Fruit fly (Drosophila melanogaster) whole organism, embryonic: ENCODE measurements around the gene CG11458.
A peak's percentile ranks its signal among the peaks of the same experiment; 100 is the strongest.

Experiments used
- Awh ChIP-seq: fragments of 200-800 bp; sonication (Bioruptor generic); IDR thresholded peaks from 2 replicates; pipeline ENCODE4, ENCODE4 v1.3.6; 2022; ENCODE audit warnings: missing biosample characterization, missing genetic modification characterization
- B-H2 ChIP-seq: fragments of 200-800 bp; sonication (Bioruptor generic); optimal IDR thresholded peaks from 2 replicates; lab custom pipeline; 2018; ENCODE audit warnings: missing biosample characterization, mild to moderate bottlenecking, missing genetic modification characterization
- CG11456 ChIP-seq: fragments of 200-800 bp; sonication (Bioruptor generic); IDR thresholded peaks from 3 replicates; pipeline ENCODE4 v1.3.6; 2022; ENCODE audit warnings: missing biosample characterization, missing genetic modification characterization
- CG11696 ChIP-seq: fragments of 200-800 bp; sonication (Bioruptor generic); IDR thresholded peaks from 2 replicates; pipeline ENCODE4 v1.3.6; 2022; ENCODE audit warnings: missing biosample characterization, missing genetic modification characterization
- CG11723 ChIP-seq: fragments of 200-800 bp; sonication (Bioruptor generic); optimal IDR thresholded peaks from 2 replicates; lab custom pipeline; 2017; ENCODE audit warnings: missing biosample characterization, mild to moderate bottlenecking, missing genetic modification characterization
- CG14014 ChIP-seq: fragments of 200-800 bp; sonication (Bioruptor generic); IDR thresholded peaks from 2 replicates; pipeline ENCODE4 v1.3.6; 2022; ENCODE audit warnings: missing biosample characterization, missing genetic modification characterization
- CG14667 ChIP-seq: fragments of 200-800 bp; sonication (Bioruptor generic); IDR thresholded peaks from 2 replicates; pipeline ENCODE4 v1.3.6; 2022; ENCODE audit warnings: missing biosample characterization, missing genetic modification characterization
- CG15011 ChIP-seq: fragments of 200-800 bp; sonication (Bioruptor generic); optimal IDR thresholded peaks from 3 replicates; lab custom pipeline; 2018; ENCODE audit warnings: missing biosample characterization, mild to moderate bottlenecking, missing genetic modification characterization
- CG15601 ChIP-seq: fragments of 200-800 bp; sonication (Bioruptor generic); optimal IDR thresholded peaks from 3 replicates; lab custom pipeline; 2019; ENCODE audit warnings: missing biosample characterization, mild to moderate bottlenecking, missing genetic modification characterization, moderate library complexity
- CG17612 ChIP-seq: fragments of 200-800 bp; sonication (Bioruptor generic); IDR thresholded peaks from 2 replicates; pipeline ENCODE4 v1.3.6; 2022; ENCODE audit warnings: missing biosample characterization, missing genetic modification characterization
- CG17912 ChIP-seq: fragments of 200-800 bp; sonication (Bioruptor generic); optimal IDR thresholded peaks from 2 replicates; lab custom pipeline; 2018; ENCODE audit warnings: missing biosample characterization, mild to moderate bottlenecking, missing genetic modification characterization
- CG2129 ChIP-seq: fragments of 200-800 bp; sonication (Bioruptor generic); IDR thresholded peaks from 2 replicates; pipeline ENCODE4 v1.3.6; 2022; ENCODE audit warnings: missing biosample characterization, missing genetic modification characterization; ENCODE audit not compliant: partially characterized antibody
- CG2712 ChIP-seq: fragments of 200-800 bp; optimal IDR thresholded peaks from 3 replicates; lab custom pipeline; 2019; ENCODE audit warnings: missing biosample characterization, mild to moderate bottlenecking, missing genetic modification characterization, moderate library complexity
- CG33557 ChIP-seq: fragments of 200-800 bp; sonication (Bioruptor generic); optimal IDR thresholded peaks from 2 replicates; lab custom pipeline; 2019; ENCODE audit warnings: missing biosample characterization, mild to moderate bottlenecking, missing genetic modification characterization, moderate library complexity
- CG7372 ChIP-seq: fragments of 200-800 bp; sonication (Bioruptor generic); IDR thresholded peaks from 2 replicates; pipeline ENCODE4 v1.3.6; 2022; ENCODE audit warnings: missing biosample characterization, missing genetic modification characterization
- CG7839 ChIP-seq: fragments of 200-800 bp; sonication (Bioruptor generic); optimal IDR thresholded peaks from 3 replicates; lab custom pipeline; 2018; ENCODE audit warnings: missing biosample characterization, mild to moderate bottlenecking, missing genetic modification characterization, moderate library complexity
- CG9215 ChIP-seq: fragments of 200-800 bp; sonication (Bioruptor generic); IDR thresholded peaks from 2 replicates; pipeline ENCODE4 v1.3.6; 2022; ENCODE audit warnings: missing biosample characterization, missing genetic modification characterization
- Dfd ChIP-seq, 2 experiments: fragments of >200 bp; optimal IDR thresholded peaks; 2 replicates each; lab custom pipeline; 2017; ENCODE audit warnings: missing biosample characterization in 2 of 2, missing genetic modification characterization in 2 of 2
- Doc2 ChIP-seq: fragments of 200-800 bp; sonication (Bioruptor generic); IDR thresholded peaks from 2 replicates; pipeline ENCODE4 v1.3.6; 2022; ENCODE audit warnings: missing biosample characterization, missing genetic modification characterization
- Drgx ChIP-seq: fragments of 200-800 bp; sonication (Bioruptor generic); IDR thresholded peaks from 2 replicates; pipeline ENCODE4 v1.3.6; 2022; ENCODE audit warnings: missing biosample characterization, missing genetic modification characterization
- E2f1 ChIP-seq: fragments of 200-800 bp; sonication (Bioruptor generic); IDR thresholded peaks from 2 replicates; pipeline ENCODE4 v1.3.6; 2022; ENCODE audit warnings: missing biosample characterization, missing genetic modification characterization
- HmgD ChIP-seq: fragments of 200-800 bp; sonication (Bioruptor generic); optimal IDR thresholded peaks from 3 replicates; lab custom pipeline; 2016; ENCODE audit warnings: missing biosample characterization, missing genetic modification characterization
- Hmr ChIP-seq: fragments of 200-800 bp; sonication (Bioruptor generic); optimal IDR thresholded peaks from 3 replicates; lab custom pipeline; 2017; ENCODE audit warnings: mild to moderate bottlenecking, missing biosample characterization, missing genetic modification reagents, missing genetic modification characterization
- Meics ChIP-seq: fragments of 200-800 bp; sonication (Bioruptor generic); optimal IDR thresholded peaks from 2 replicates; lab custom pipeline; 2017; ENCODE audit warnings: missing biosample characterization, mild to moderate bottlenecking, missing genetic modification characterization
- ac ChIP-seq: fragments of 200-800 bp; sonication (Bioruptor generic); optimal IDR thresholded peaks from 3 replicates; lab custom pipeline; 2017; ENCODE audit warnings: missing biosample characterization, mild to moderate bottlenecking, missing genetic modification characterization
- chif ChIP-seq, 2 experiments: fragments of 200-800 bp; sonication (Bioruptor generic); optimal IDR thresholded peaks; 3 replicates each; lab custom pipeline; 2016; ENCODE audit warnings: missing biosample characterization in 2 of 2, missing genetic modification characterization in 2 of 2
- en ChIP-seq: fragments of 200-800 bp; sonication (Bioruptor generic); optimal IDR thresholded peaks from 2 replicates; lab custom pipeline; 2016; ENCODE audit warnings: missing biosample characterization, missing genetic modification characterization
- fu2 ChIP-seq: fragments of 200-800 bp; sonication (Bioruptor generic); optimal IDR thresholded peaks from 2 replicates; lab custom pipeline; 2016; ENCODE audit warnings: missing biosample characterization, missing genetic modification characterization
- gce ChIP-seq: fragments of 200-800 bp; sonication (Bioruptor generic); IDR thresholded peaks from 3 replicates; pipeline ENCODE4 v1.3.6; 2022; ENCODE audit warnings: missing biosample characterization, missing genetic modification characterization
- gem ChIP-seq: fragments of 200-800 bp; sonication (Bioruptor generic); optimal IDR thresholded peaks from 2 replicates; lab custom pipeline; 2019; ENCODE audit warnings: missing biosample characterization, mild to moderate bottlenecking, missing genetic modification characterization, moderate library complexity
- grn ChIP-seq: fragments of 200-800 bp; sonication (Bioruptor generic); optimal IDR thresholded peaks from 3 replicates; lab custom pipeline; 2017; ENCODE audit warnings: missing biosample characterization, missing genetic modification characterization
- hbn ChIP-seq: fragments of 200-800 bp; sonication (Bioruptor generic); IDR thresholded peaks from 2 replicates; pipeline ENCODE4 v1.3.6; 2022; ENCODE audit warnings: missing biosample characterization, missing genetic modification characterization; ENCODE audit not compliant: partially characterized antibody
- insv ChIP-seq, 2 experiments: fragments of 200-800 bp; sonication (Bioruptor generic); optimal IDR thresholded peaks; 3 replicates each; lab custom pipeline; 2016 to 2018; ENCODE audit warnings: missing biosample characterization in 2 of 2, missing genetic modification characterization in 2 of 2
- kah ChIP-seq: fragments of 200-800 bp; sonication (Bioruptor generic); optimal IDR thresholded peaks from 2 replicates; lab custom pipeline; 2018; ENCODE audit warnings: missing biosample characterization, mild to moderate bottlenecking, missing genetic modification characterization
- knrl ChIP-seq: fragments of 200-800 bp; sonication (Bioruptor generic); IDR thresholded peaks from 3 replicates; pipeline ENCODE4 v1.3.6; 2022; ENCODE audit warnings: missing biosample characterization, missing genetic modification characterization; ENCODE audit not compliant: partially characterized antibody
- lab ChIP-seq: fragments of 200-800 bp; sonication (Bioruptor generic); optimal IDR thresholded peaks from 3 replicates; lab custom pipeline; 2017; ENCODE audit warnings: missing biosample characterization, missing genetic modification characterization, mild to moderate bottlenecking, moderate library complexity, missing genetic modification reagents
- nau ChIP-seq: fragments of 200-800 bp; sonication (Bioruptor generic); optimal IDR thresholded peaks from 3 replicates; lab custom pipeline; 2017; ENCODE audit warnings: missing biosample characterization, mild to moderate bottlenecking, missing genetic modification characterization, missing genetic modification reagents
- odd ChIP-seq: fragments of 200-800 bp; sonication (Bioruptor generic); optimal IDR thresholded peaks from 2 replicates; lab custom pipeline; 2017; ENCODE audit warnings: missing biosample characterization, mild to moderate bottlenecking, missing genetic modification characterization
- onecut ChIP-seq: fragments of 200-800 bp; sonication (Bioruptor generic); IDR thresholded peaks from 2 replicates; pipeline ENCODE4 v1.3.6; 2022; ENCODE audit warnings: missing biosample characterization, missing genetic modification characterization
- pan ChIP-seq, 4 experiments: fragments of >200 bp in 3 of 4; fragments of 200-800 bp in 1 of 4; sonication (Bioruptor generic) in 1 of 4; optimal IDR thresholded peaks in 3 of 4; IDR thresholded peaks in 1 of 4; 2 replicates each; pipeline versions ENCODE4 v1.3.6 to Lab custom; 2017 to 2022; ENCODE audit warnings: missing biosample characterization in 2 of 4, missing genetic modification characterization in 2 of 4, mixed read lengths in 1 of 4
- peb ChIP-seq: fragments of 200-800 bp; sonication (Bioruptor generic); IDR thresholded peaks from 2 replicates; pipeline ENCODE4 v1.3.6; 2022; ENCODE audit warnings: missing biosample characterization, missing genetic modification characterization
- pum ChIP-seq: fragments of 200-800 bp; sonication (Bioruptor generic); optimal IDR thresholded peaks from 2 replicates; lab custom pipeline; 2016; ENCODE audit warnings: missing biosample characterization, missing genetic modification characterization
- row ChIP-seq: fragments of 200-800 bp; sonication (Bioruptor generic); IDR thresholded peaks from 3 replicates; pipeline ENCODE4 v1.3.6; 2022; ENCODE audit warnings: missing biosample characterization, missing genetic modification characterization
- sens ChIP-seq: fragments of 200-800 bp; sonication (Bioruptor generic); peaks from one replicate; lab custom pipeline; 2016; ENCODE audit warnings: missing biosample characterization, missing genetic modification characterization
- slbo ChIP-seq: fragments of 200-800 bp; sonication (Bioruptor generic); IDR thresholded peaks from 2 replicates; pipeline ENCODE4 v1.3.6; 2022; ENCODE audit warnings: missing biosample characterization, missing genetic modification characterization
- sna ChIP-seq: fragments of 200-800 bp; sonication (Bioruptor generic); IDR thresholded peaks from 2 replicates; pipeline ENCODE4 v1.3.6; 2022; ENCODE audit warnings: missing biosample characterization, missing genetic modification characterization; ENCODE audit not compliant: partially characterized antibody
- sr ChIP-seq: fragments of 200-800 bp; sonication (Bioruptor generic); IDR thresholded peaks from 3 replicates; pipeline ENCODE4 v1.3.6; 2022; ENCODE audit warnings: missing biosample characterization, missing genetic modification characterization
- stwl ChIP-seq: fragments of 200-800 bp; sonication (Bioruptor generic); optimal IDR thresholded peaks from 3 replicates; lab custom pipeline; 2018; ENCODE audit warnings: missing biosample characterization, mild to moderate bottlenecking, missing genetic modification characterization, moderate library complexity
- tin ChIP-seq: fragments of 200-800 bp; sonication (Bioruptor generic); optimal IDR thresholded peaks from 3 replicates; lab custom pipeline; 2016; ENCODE audit warnings: missing biosample characterization, missing genetic modification characterization
- toy ChIP-seq: fragments of 200-800 bp; sonication (Bioruptor generic); IDR thresholded peaks from 2 replicates; pipeline ENCODE4 v1.3.6; 2022; ENCODE audit warnings: missing biosample characterization, missing genetic modification characterization
- usp ChIP-seq: fragments of >200 bp; optimal IDR thresholded peaks from 2 replicates; lab custom pipeline; 2017; ENCODE audit warnings: missing biosample characterization, missing genetic modification characterization

The CG11458 gene

DNA sequence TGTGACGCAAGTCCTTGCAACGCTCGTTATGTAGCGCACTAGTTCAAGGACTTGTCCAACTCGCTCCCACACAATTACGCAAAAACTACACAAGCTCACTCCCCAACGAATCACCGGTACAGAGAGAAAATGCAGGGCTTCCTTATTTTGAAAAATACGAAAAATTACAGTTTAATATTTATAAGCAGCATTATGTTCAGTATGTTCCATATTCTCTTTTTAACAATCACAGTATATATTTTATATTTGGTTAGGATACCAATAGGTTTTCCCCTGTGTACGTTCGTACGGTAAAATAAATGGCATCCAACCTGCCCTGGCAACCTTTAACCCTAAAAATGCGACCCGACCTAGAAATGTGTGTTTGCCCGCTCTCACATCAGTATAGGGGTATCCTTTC is 21.6 kb upstream of the CG11458 start (continued):
- TF ChIP-seq toy (GFP tag; lab: Robert Waterston, UW), result no peak
- no peak for TF ChIP-seq onecut (GFP tag; lab: Robert Waterston, UW)
- no peak for TF ChIP-seq CG17912 (GFP tag; lab: Kevin White, UChicago)
- TF ChIP-seq CG14014 (GFP tag; lab: Robert Waterston, UW), result 0 out of 2 replicates have a peak, but pooled peaks have one; percentile 40
- no peak for TF ChIP-seq CG15601 (tag; lab: Kevin White, UChicago)
- no peak for TF ChIP-seq Drgx (GFP tag; lab: Robert Waterston, UW)
- no peak for TF ChIP-seq pan (optimal IDR thresholded peaks at IDR 0.05; lab: Kevin White, UChicago)
- peak in 1 of 2 experiments; percentile 27 for TF ChIP-seq pan (GFP tag; optimal IDR thresholded peaks at IDR 0.05 in 1 of 2, IDR thresholded peaks at IDR 0.05 in 1 of 2)
- no peak for TF ChIP-seq fu2
- peak; percentile 7 for TF ChIP-seq Meics (GFP tag; lab: Kevin White, UChicago)
- TF ChIP-seq knrl (GFP tag; lab: Robert Waterston, UW), result no peak
- no peak for TF ChIP-seq ac (GFP tag; lab: Kevin White, UChicago)
- no peak for TF ChIP-seq odd (GFP tag; lab: Kevin White, UChicago)
- TF ChIP-seq grn (GFP tag; lab: Kevin White, UChicago), result no peak
- TF ChIP-seq usp (GFP tag; lab: Kevin White, UChicago), result no peak
- no peak for TF ChIP-seq Dfd (GFP tag; optimal IDR thresholded peaks at IDR 0.05; lab: Kevin White, UChicago)
- TF ChIP-seq B-H2, result no peak
- TF ChIP-seq Hmr (GFP tag; lab: Kevin White, UChicago), result peak; percentile 16
- TF ChIP-seq lab (GFP tag; lab: Kevin White, UChicago), result peak; percentile 51
- no peak for TF ChIP-seq Awh (GFP tag; lab: Robert Waterston, UW)
- no peak for TF ChIP-seq gce
- no peak for TF ChIP-seq Doc2 (GFP tag; lab: Robert Waterston, UW)
- TF ChIP-seq stwl (tag; lab: Kevin White, UChicago), result no peak
- no peak for TF ChIP-seq hbn (GFP tag; lab: Robert Waterston, UW)
- TF ChIP-seq CG9215, result no peak
- TF ChIP-seq CG17612, result no peak
- TF ChIP-seq CG7372 (GFP tag; lab: Robert Waterston, UW), result no peak
- TF ChIP-seq slbo (GFP tag; lab: Robert Waterston, UW), result peak; percentile 16; the same call in 1 of the 2 replicates
- no peak for TF ChIP-seq CG15011 (GFP tag; lab: Kevin White, UChicago)
- no peak for TF ChIP-seq tin (GFP tag; lab: Kevin White, UChicago)
- TF ChIP-seq row (GFP tag; lab: Robert Waterston, UW), result peak; percentile 28; the same call in 2 of the 3 replicates
- no peak for TF ChIP-seq peb (GFP tag; lab: Robert Waterston, UW)
- peak; percentile 23 for TF ChIP-seq gem (tag; lab: Kevin White, UChicago)
- TF ChIP-seq CG11723 (GFP tag; lab: Kevin White, UChicago), result no peak
- TF ChIP-seq CG7839 (tag; lab: Kevin White, UChicago), result no peak
- no peak for TF ChIP-seq CG2712 (tag; lab: Kevin White, UChicago)
- 0 out of 3 replicates have a peak, but pooled peaks have one; percentile 38 for TF ChIP-seq CG11456 (GFP tag; lab: Robert Waterston, UW)
- TF ChIP-seq chif (GFP tag; optimal IDR thresholded peaks at IDR 0.05; lab: Kevin White, UChicago), result no peak
- no peak for TF ChIP-seq pum
- no peak for TF ChIP-seq CG33557 (GFP tag; lab: Kevin White, UChicago)
- no peak for TF ChIP-seq en
- peak; percentile 41 for TF ChIP-seq sens (GFP tag; lab: Kevin White, UChicago)
- no peak for TF ChIP-seq sna
- TF ChIP-seq sr (GFP tag; lab: Robert Waterston, UW), result no peak
- no peak for TF ChIP-seq CG11696 (GFP tag; lab: Robert Waterston, UW)
- no peak for TF ChIP-seq CG2129 (GFP tag; lab: Robert Waterston, UW)
- no peak for TF ChIP-seq E2f1
- no peak for TF ChIP-seq HmgD (GFP tag; lab: Kevin White, UChicago)
- TF ChIP-seq CG14667 (GFP tag; lab: Robert Waterston, UW), result 0 out of 2 replicates have a peak, but pooled peaks have one; percentile 19
- TF ChIP-seq kah (GFP tag; lab: Kevin White, UChicago), result no peak
- TF ChIP-seq insv (GFP tag; optimal IDR thresholded peaks at IDR 0.05; lab: Kevin White, UChicago), result no peak
- TF ChIP-seq nau, result no peak
